Fruit fly (Drosophila melanogaster): ENCODE measurements around the gene unc-13-4A.

- no peak for TF ChIP-seq lov (optimal IDR thresholded peaks at IDR 0.05)
- peak; percentile 39; the same call in 1 of the 3 replicates for TF ChIP-seq lov (GFP tag; IDR thresholded peaks at IDR 0.05)
- no peak for TF ChIP-seq Lpt (GFP tag; optimal IDR thresholded peaks at IDR 0.05)
- TF ChIP-seq CG2202 (tag; optimal IDR thresholded peaks at IDR 0.05), result peak; percentile 30
- 0 out of 3 replicates have a peak, but pooled peaks have one; percentile 41 for TF ChIP-seq ase (GFP tag; IDR thresholded peaks at IDR 0.05)
- no peak for TF ChIP-seq chm (GFP tag; IDR thresholded peaks at IDR 0.05)
- peak; percentile 70 for TF ChIP-seq sqz (GFP tag; optimal IDR thresholded peaks at IDR 0.05)
- peak; percentile 31 for TF ChIP-seq Nf-YB (GFP tag; optimal IDR thresholded peaks at IDR 0.05)
- no peak for TF ChIP-seq CG34224 (GFP tag; IDR thresholded peaks at IDR 0.05; ENCODE audit: partially characterized antibody)
- no peak for TF ChIP-seq hb (GFP tag; IDR thresholded peaks at IDR 0.05; ENCODE audit: partially characterized antibody)
- TF ChIP-seq nmo (GFP tag; optimal IDR thresholded peaks at IDR 0.05), result peak; percentile 84
Measured at dm6 chr3L:7323348-7323747, 10.7 kb upstream of the unc-13-4A start, which contains the start of the genes RhoGEF4 and Rint1.
